Worm (Caenorhabditis elegans) whole organism, late embryonic: ENCODE measurements around the gene R12B2.2.

Experiments used
- ama-1 ChIP-seq: fragments of 150-350 bp; optimal IDR thresholded peaks from 2 replicates; lab custom pipeline; 2014
- ceh-9 ChIP-seq: sonication (generic microtip); optimal IDR thresholded peaks from 2 replicates; lab custom pipeline; 2016; ENCODE audit warnings: mild to moderate bottlenecking, missing genetic modification characterization, inconsistent platforms, missing compliant biosample characterization
- nhr-11 ChIP-seq: fragments of 150-350 bp; optimal IDR thresholded peaks from 2 replicates; lab custom pipeline; 2014; ENCODE audit warnings: missing biosample characterization, missing genetic modification characterization
- pqm-1 ChIP-seq: sonication (generic microtip); optimal IDR thresholded peaks from 2 replicates; lab custom pipeline; 2016; ENCODE audit warnings: missing genetic modification characterization, missing compliant biosample characterization
- ref-2 ChIP-seq: sonication (generic microtip); optimal IDR thresholded peaks from 2 replicates; lab custom pipeline; 2016; ENCODE audit warnings: missing genetic modification characterization, missing compliant biosample characterization
- zip-5 ChIP-seq: sonication (generic microtip); optimal IDR thresholded peaks from 2 replicates; lab custom pipeline; 2016; ENCODE audit warnings: missing genetic modification characterization, missing compliant biosample characterization

- TF ChIP-seq ama-1 (lab: Kevin White, UChicago): no peak
- no peak for TF ChIP-seq ceh-9 (tag; lab: Kevin White, UChicago)
- no peak for TF ChIP-seq pqm-1 (tag; lab: Kevin White, UChicago)
- TF ChIP-seq zip-5: no peak
- no peak for TF ChIP-seq ref-2
- no peak for TF ChIP-seq nhr-11 (tag; lab: Kevin White, UChicago)
These were observed 5.9 kb downstream of the R12B2.2 start for ce11 chrIII:5812672-5813071.
